Worm (Caenorhabditis elegans) whole organism, L1 larva: ENCODE measurements around the gene fbxa-67.

Experiments
- nhr-20 ChIP-seq: sonication (generic microtip); optimal IDR thresholded peaks from 2 replicates; lab custom pipeline; 2016; ENCODE audit warnings: mild to moderate bottlenecking, missing genetic modification characterization, missing compliant biosample characterization
- nhr-71 ChIP-seq: sonication (generic microtip); optimal IDR thresholded peaks from 2 replicates; lab custom pipeline; 2016; ENCODE audit warnings: mild to moderate bottlenecking, missing genetic modification characterization, moderate library complexity, missing compliant biosample characterization
- zag-1 ChIP-seq: fragments of 150-350 bp; optimal IDR thresholded peaks from 2 replicates; lab custom pipeline; 2014; ENCODE audit warnings: missing biosample characterization, missing genetic modification characterization

DNA sequence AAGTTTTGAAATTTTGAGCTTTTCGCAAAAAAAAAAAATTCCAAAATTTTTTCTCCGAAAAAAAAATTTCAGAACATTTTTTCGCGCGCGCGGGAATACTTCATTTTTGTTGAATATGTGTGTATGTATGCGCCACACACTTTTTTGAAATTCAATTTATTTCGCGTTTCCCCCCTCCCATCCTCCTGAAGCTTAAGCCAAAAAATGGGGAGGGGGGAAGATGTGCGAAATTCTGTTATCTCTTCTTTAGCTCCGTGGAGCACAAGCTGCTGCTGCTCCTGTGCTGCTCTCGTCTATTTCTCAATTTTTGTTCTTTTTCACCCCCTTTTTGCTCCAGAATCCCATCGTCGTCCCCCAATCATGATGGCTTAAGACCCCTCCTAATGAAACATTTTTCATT lies 39.1 kb upstream of the fbxa-67 start:
- no peak for TF ChIP-seq nhr-71 (tag; lab: Kevin White, UChicago)
- TF ChIP-seq zag-1 (tag; lab: Kevin White, UChicago), result no peak
- TF ChIP-seq nhr-20, result no peak
